Fruit fly (Drosophila melanogaster): ENCODE results near the gene mfrn.

Gene mfrn

DNA sequence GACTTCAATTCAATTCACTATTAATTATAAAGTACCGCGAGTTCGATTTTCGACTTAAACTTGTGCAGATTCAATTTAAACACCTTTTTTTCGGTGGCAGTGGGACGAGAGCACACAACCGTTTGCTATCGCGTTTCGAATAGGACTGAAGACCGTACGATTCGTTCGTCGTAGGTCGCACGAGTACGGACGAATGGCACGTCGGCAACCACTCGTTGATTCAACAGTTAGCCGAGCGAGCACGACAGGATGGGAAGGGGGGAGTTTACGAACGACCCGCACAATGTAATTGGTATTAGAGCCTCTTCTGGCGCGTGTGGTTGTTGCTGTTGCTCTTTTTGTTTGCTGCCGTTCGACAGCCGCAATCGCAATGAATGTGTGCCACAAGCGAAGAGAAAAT lies 42.1 kb downstream of the mfrn start, which contains the start of gene CG34353 (continued):
- no peak for TF ChIP-seq bowl (GFP tag; IDR thresholded peaks at IDR 0.05)
- TF ChIP-seq C15 (GFP tag; IDR thresholded peaks at IDR 0.05), result no peak
- TF ChIP-seq ac (GFP tag; optimal IDR thresholded peaks at IDR 0.05), result no peak
- no peak for TF ChIP-seq BtbVII (GFP tag; optimal IDR thresholded peaks at IDR 0.05)
- TF ChIP-seq sisA (GFP tag; IDR thresholded peaks at IDR 0.05), result no peak
- no peak for TF ChIP-seq CG4820 (GFP tag; optimal IDR thresholded peaks at IDR 0.05)
- no peak for TF ChIP-seq Taf1 (GFP tag; IDR thresholded peaks at IDR 0.05)
- TF ChIP-seq Hey (tag; optimal IDR thresholded peaks at IDR 0.05), result no peak
- no peak for TF ChIP-seq CG9932 (GFP tag; IDR thresholded peaks at IDR 0.05)
- no peak for TF ChIP-seq zen2 (GFP tag; IDR thresholded peaks at IDR 0.05; ENCODE audit: partially characterized antibody)
- no peak for TF ChIP-seq disco-r (GFP tag; optimal IDR thresholded peaks at IDR 0.05)
- no peak for TF ChIP-seq mld (GFP tag; IDR thresholded peaks at IDR 0.05; ENCODE audit: partially characterized antibody)
- TF ChIP-seq TFAM (GFP tag; optimal IDR thresholded peaks at IDR 0.05), result no peak
- TF ChIP-seq CG18619 (GFP tag; optimal IDR thresholded peaks at IDR 0.05), result no peak
- no peak for TF ChIP-seq Aef1 (GFP tag; IDR thresholded peaks at IDR 0.05)
- TF ChIP-seq ftz-f1 (GFP tag; optimal IDR thresholded peaks at IDR 0.05), result no peak
- no peak for TF ChIP-seq CG12219 (GFP tag; optimal IDR thresholded peaks at IDR 0.05)
- no peak for TF ChIP-seq CG9797 (GFP tag; optimal IDR thresholded peaks at IDR 0.05)
- no peak for TF ChIP-seq CG14441 (GFP tag; IDR thresholded peaks at IDR 0.05)
- TF ChIP-seq pho (GFP tag; optimal IDR thresholded peaks at IDR 0.05), result no peak
- no peak for TF ChIP-seq sd (tag; optimal IDR thresholded peaks at IDR 0.05)
- TF ChIP-seq lilli (GFP tag; optimal IDR thresholded peaks at IDR 0.05), result no peak
- no peak for TF ChIP-seq CG1529 (GFP tag; optimal IDR thresholded peaks at IDR 0.05)
- no peak for TF ChIP-seq CG14667 (GFP tag; IDR thresholded peaks at IDR 0.05)
- no peak for TF ChIP-seq nau (GFP tag; optimal IDR thresholded peaks at IDR 0.05)
- TF ChIP-seq Sox100B (GFP tag; optimal IDR thresholded peaks at IDR 0.05), result no peak
- TF ChIP-seq CG9215 (GFP tag; IDR thresholded peaks at IDR 0.05), result no peak
- no peak for TF ChIP-seq CG11247 (GFP tag; IDR thresholded peaks at IDR 0.05)
- no peak for TF ChIP-seq CG17359 (tag; optimal IDR thresholded peaks at IDR 0.05)
- no peak for TF ChIP-seq ems (GFP tag; optimal IDR thresholded peaks at IDR 0.05)
- TF ChIP-seq Jarid2 (GFP tag; optimal IDR thresholded peaks at IDR 0.05), result peak; percentile 70
- TF ChIP-seq jing (GFP tag; optimal IDR thresholded peaks at IDR 0.05), result peak; percentile 80
- no peak for TF ChIP-seq CG4282 (GFP tag; optimal IDR thresholded peaks at IDR 0.05)
- no peak for TF ChIP-seq trem (tag; optimal IDR thresholded peaks at IDR 0.05)
- TF ChIP-seq Neu2 (GFP tag; optimal IDR thresholded peaks at IDR 0.05; ENCODE audit: borderline replicate concordance), result no peak
- no peak for TF ChIP-seq pros (GFP tag; optimal IDR thresholded peaks at IDR 0.05)
- no peak for TF ChIP-seq CG17568 (GFP tag; optimal IDR thresholded peaks at IDR 0.05)
- peak; percentile 30; the same call in 1 of the 3 replicates for TF ChIP-seq CG34224 (GFP tag; IDR thresholded peaks at IDR 0.05; ENCODE audit: partially characterized antibody)
- TF ChIP-seq MESR4 (GFP tag; optimal IDR thresholded peaks at IDR 0.05), result no peak
- peak; percentile 59 for TF ChIP-seq oc (tag; optimal IDR thresholded peaks at IDR 0.05)
- TF ChIP-seq pan (optimal IDR thresholded peaks at IDR 0.05), result no peak
- TF ChIP-seq pan (GFP tag; optimal IDR thresholded peaks at IDR 0.05 in 1 of 2, IDR thresholded peaks at IDR 0.05 in 1 of 2), result no peak
- no peak for TF ChIP-seq CG10979 (tag; optimal IDR thresholded peaks at IDR 0.05)
- no peak for TF ChIP-seq ap (GFP tag; IDR thresholded peaks at IDR 0.05)
- TF ChIP-seq jigr1 (GFP tag; IDR thresholded peaks at IDR 0.05), result no peak
- no peak for TF ChIP-seq az2 (GFP tag; optimal IDR thresholded peaks at IDR 0.05)
- no peak for TF ChIP-seq gcm2 (GFP tag; optimal IDR thresholded peaks at IDR 0.05)
- TF ChIP-seq CG7372 (GFP tag; IDR thresholded peaks at IDR 0.05), result no peak
- no peak for TF ChIP-seq z (GFP tag; IDR thresholded peaks at IDR 0.05)
- no peak for TF ChIP-seq grau (tag; optimal IDR thresholded peaks at IDR 0.05)
- TF ChIP-seq CG9437 (GFP tag; optimal IDR thresholded peaks at IDR 0.05), result no peak
- TF ChIP-seq nerfin-1 (tag; optimal IDR thresholded peaks at IDR 0.05), result no peak

Measured in whole organism, embryonic.